Fruit fly (Drosophila melanogaster) whole organism, prepupa: ENCODE measurements around the gene CG14315.
A peak's percentile ranks its signal among the peaks of the same experiment; 100 is the strongest.

Experiments used
- CG11762 ChIP-seq: fragments of 200-800 bp; sonication (Bioruptor generic); optimal IDR thresholded peaks from 3 replicates; lab custom pipeline; 2016; ENCODE audit warnings: missing biosample characterization, missing genetic modification characterization; ENCODE audit not compliant: insufficient read depth
- CG34406 ChIP-seq: fragments of 200-800 bp; sonication (Bioruptor generic); optimal IDR thresholded peaks from 3 replicates; lab custom pipeline; 2016; ENCODE audit warnings: missing biosample characterization, missing genetic modification characterization
- CG4318 ChIP-seq: fragments of 200-800 bp; sonication (Bioruptor generic); optimal IDR thresholded peaks from 3 replicates; lab custom pipeline; 2017; ENCODE audit warnings: missing biosample characterization, mild to moderate bottlenecking, missing genetic modification characterization
- CG6792 ChIP-seq: fragments of 200-800 bp; sonication (Bioruptor generic); optimal IDR thresholded peaks from 3 replicates; lab custom pipeline; 2016; ENCODE audit warnings: missing biosample characterization, missing genetic modification characterization
- CG6808 ChIP-seq: fragments of 200-800 bp; sonication (Bioruptor generic); optimal IDR thresholded peaks from 3 replicates; lab custom pipeline; 2017; ENCODE audit warnings: missing biosample characterization, missing genetic modification characterization, mild to moderate bottlenecking, moderate library complexity, missing genetic modification reagents
- CG6854 ChIP-seq: fragments of 200-800 bp; sonication (Bioruptor generic); optimal IDR thresholded peaks from 2 replicates; lab custom pipeline; 2017; ENCODE audit warnings: missing biosample characterization, mild to moderate bottlenecking, missing genetic modification characterization
- CG8319 ChIP-seq: fragments of 200-800 bp; sonication (Bioruptor generic); optimal IDR thresholded peaks from 3 replicates; lab custom pipeline; 2016; ENCODE audit warnings: missing biosample characterization, missing genetic modification characterization
- CG8632 ChIP-seq: fragments of 200-800 bp; sonication (Bioruptor generic); optimal IDR thresholded peaks from 3 replicates; lab custom pipeline; 2016; ENCODE audit warnings: missing biosample characterization, missing genetic modification characterization
- CG9139 ChIP-seq: fragments of 200-800 bp; sonication (Bioruptor generic); optimal IDR thresholded peaks from 3 replicates; lab custom pipeline; 2017; ENCODE audit warnings: missing biosample characterization, mild to moderate bottlenecking, missing genetic modification characterization
- Eip78C ChIP-seq: fragments of 200-800 bp; sonication (Bioruptor generic); peaks from one replicate; lab custom pipeline; 2016; ENCODE audit warnings: missing biosample characterization, missing genetic modification characterization
- Eip93F ChIP-seq: fragments of 200-800 bp; sonication (Bioruptor generic); optimal IDR thresholded peaks from 2 replicates; lab custom pipeline; 2016; ENCODE audit warnings: missing biosample characterization, mild to moderate bottlenecking, missing genetic modification characterization
- Hr39 ChIP-seq: fragments of 200-800 bp; sonication (Bioruptor generic); optimal IDR thresholded peaks from 2 replicates; lab custom pipeline; 2016; ENCODE audit warnings: missing biosample characterization, missing genetic modification characterization
- Hr4 ChIP-seq: fragments of 200-800 bp; sonication (Bioruptor generic); optimal IDR thresholded peaks from 3 replicates; lab custom pipeline; 2016; ENCODE audit warnings: missing biosample characterization, missing genetic modification characterization
- Lpt ChIP-seq: fragments of 200-800 bp; sonication (Bioruptor generic); optimal IDR thresholded peaks from 3 replicates; lab custom pipeline; 2016; ENCODE audit warnings: missing biosample characterization, missing genetic modification characterization
- Met ChIP-seq: fragments of 200-800 bp; sonication (Bioruptor generic); optimal IDR thresholded peaks from 3 replicates; lab custom pipeline; 2016; ENCODE audit warnings: missing biosample characterization, missing genetic modification characterization
- Sox102F ChIP-seq: fragments of 200-800 bp; sonication (Bioruptor generic); optimal IDR thresholded peaks from 2 replicates; lab custom pipeline; 2016; ENCODE audit warnings: missing biosample characterization, mild to moderate bottlenecking, missing genetic modification characterization
- Sox15 ChIP-seq: fragments of 200-800 bp; sonication (Bioruptor generic); optimal IDR thresholded peaks from 3 replicates; lab custom pipeline; 2016; ENCODE audit warnings: missing biosample characterization, missing genetic modification characterization
- dsx ChIP-seq: fragments of 200-800 bp; optimal IDR thresholded peaks from 3 replicates; lab custom pipeline; 2019; ENCODE audit warnings: missing biosample characterization, mild to moderate bottlenecking, missing genetic modification characterization, moderate library complexity; ENCODE audit not compliant: poor library complexity, severe bottlenecking
- eg ChIP-seq: fragments of 200-800 bp; sonication (Bioruptor generic); IDR thresholded peaks from 3 replicates; pipeline ENCODE4 v1.3.6; 2022; ENCODE audit warnings: missing biosample characterization, missing genetic modification characterization
- fd59A ChIP-seq: fragments of 200-800 bp; sonication (Bioruptor generic); optimal IDR thresholded peaks from 2 replicates; lab custom pipeline; 2017; ENCODE audit warnings: missing biosample characterization, mild to moderate bottlenecking, missing genetic modification characterization, missing genetic modification reagents
- fd85E ChIP-seq: fragments of 200-800 bp; sonication (Bioruptor generic); optimal IDR thresholded peaks from 3 replicates; lab custom pipeline; 2016; ENCODE audit warnings: missing biosample characterization, missing genetic modification characterization
- pdm3 ChIP-seq: fragments of 200-800 bp; sonication (Bioruptor generic); optimal IDR thresholded peaks from 3 replicates; lab custom pipeline; 2016; ENCODE audit warnings: missing biosample characterization, missing genetic modification characterization
- salr ChIP-seq, 2 experiments: fragments of 200-800 bp; sonication (Bioruptor generic); optimal IDR thresholded peaks; 3 replicates each; lab custom pipeline; 2016 to 2018; ENCODE audit warnings: missing biosample characterization in 2 of 2, missing genetic modification characterization in 2 of 2, mild to moderate bottlenecking in 1 of 2
- spab ChIP-seq: fragments of 200-800 bp; sonication (Bioruptor generic); optimal IDR thresholded peaks from 2 replicates; lab custom pipeline; 2017; ENCODE audit warnings: missing biosample characterization, mild to moderate bottlenecking, missing genetic modification characterization, missing genetic modification reagents

The CG14315 gene

dm6 chr3R:18199885-18200249 lies 41.4 kb downstream of the CG14315 start:
- TF ChIP-seq spab (GFP tag; lab: Kevin White, UChicago) (no peak), fd85E (GFP tag; lab: Kevin White, UChicago) (no peak), eg (GFP tag; lab: Robert Waterston, UW) (no peak), CG8632 (no peak), Sox102F (no peak), CG9139 (GFP tag; lab: Kevin White, UChicago) (no peak), dsx (GFP tag; lab: Kevin White, UChicago) (peak; percentile 89)

- TF ChIP-seq Sox15 (GFP tag; lab: Kevin White, UChicago) (no peak), CG6808 (GFP tag; lab: Kevin White, UChicago) (no peak), Met (GFP tag; lab: Kevin White, UChicago) (no peak), CG34406 (GFP tag; lab: Kevin White, UChicago) (no peak), spab (GFP tag; lab: Kevin White, UChicago) (no peak), Eip93F (GFP tag; lab: Kevin White, UChicago) (no peak), CG6854 (no peak), Eip78C (GFP tag; lab: Kevin White, UChicago) (no peak), Hr4 (GFP tag; lab: Kevin White, UChicago) (no peak), pdm3 (GFP tag; lab: Kevin White, UChicago) (no peak), Lpt (no peak), Hr39 (no peak), CG6792 (no peak), CG4318 (no peak), fd59A (GFP tag; lab: Kevin White, UChicago) (no peak), CG8319 (GFP tag; lab: Kevin White, UChicago) (no peak), CG11762 (no peak), salr (GFP tag; optimal IDR thresholded peaks at IDR 0.05; lab: Kevin White, UChicago) (no peak)
These were observed 50.0 kb downstream of the CG14315 start, which contains the start of gene CG44158 for dm6 chr3R:18208479-18208878. Gene CG44158, plus strand, starts transcription at chr3R:18208779.
